Worm (Caenorhabditis elegans) whole organism, young adult: ENCODE measurements around the gene egg-3.

ENCODE experiments used
- D2030.7 ChIP-seq: fragments of 200-800 bp; sonication (Bioruptor generic); IDR thresholded peaks from 2 replicates; pipeline ENCODE4 v1.3.6; 2022; ENCODE audit warnings: missing genetic modification reagents, missing genetic modification characterization, missing compliant biosample characterization
- F52B5.7 ChIP-seq: sonication (generic microtip); optimal IDR thresholded peaks from 2 replicates; lab custom pipeline; 2016; ENCODE audit warnings: mild to moderate bottlenecking, missing genetic modification characterization, missing compliant biosample characterization
- F57C9.4 ChIP-seq: sonication (generic microtip); optimal IDR thresholded peaks from 2 replicates; lab custom pipeline; 2017; ENCODE audit warnings: mild to moderate bottlenecking, missing genetic modification characterization, missing compliant biosample characterization
- Y53G8AR.9 ChIP-seq: fragments of 200-800 bp; sonication (Bioruptor generic); conservative IDR thresholded peaks from 2 replicates; pipeline ENCODE4 v1.3.6; 2022; ENCODE audit warnings: missing genetic modification reagents, missing genetic modification characterization, missing compliant biosample characterization
- Y56A3A.18 ChIP-seq: fragments of 200-800 bp; sonication (Bioruptor generic); IDR thresholded peaks from 2 replicates; pipeline ENCODE4 v1.3.6; 2022; ENCODE audit warnings: missing genetic modification reagents, missing genetic modification characterization, missing compliant biosample characterization
- Y67H2A.10 ChIP-seq: fragments of 200-800 bp; sonication (Bioruptor generic); conservative IDR thresholded peaks from 2 replicates; pipeline ENCODE4 v1.3.6; 2022; ENCODE audit warnings: missing genetic modification reagents, missing genetic modification characterization, missing compliant biosample characterization
- akir-1 ChIP-seq: fragments of 200-800 bp; sonication (Bioruptor generic); optimal IDR thresholded peaks from 2 replicates; lab custom pipeline; 2018; ENCODE audit warnings: mild to moderate bottlenecking, missing genetic modification characterization, moderate library complexity, missing compliant biosample characterization
- ama-1 ChIP-seq, 3 experiments: fragments of 150-350 bp in 1 of 3; sonication (generic microtip) in 2 of 3; optimal IDR thresholded peaks; 2 replicates each; lab custom pipeline; 2014 to 2018; ENCODE audit warnings: missing biosample characterization in 2 of 3, missing genetic modification characterization in 2 of 3, missing genetic modification reagents in 2 of 3
- aptf-2 ChIP-seq: fragments of 200-800 bp; sonication (Bioruptor generic); conservative IDR thresholded peaks from 2 replicates; pipeline ENCODE4 v1.3.6; 2022; ENCODE audit warnings: missing genetic modification reagents, missing genetic modification characterization, missing compliant biosample characterization
- aptf-3 ChIP-seq: fragments of 200-800 bp; sonication (Bioruptor generic); IDR thresholded peaks from 2 replicates; pipeline ENCODE4 v1.3.6; 2022; ENCODE audit warnings: missing genetic modification characterization, missing compliant biosample characterization
- athp-1 ChIP-seq: sonication (generic microtip); optimal IDR thresholded peaks from 2 replicates; lab custom pipeline; 2017; ENCODE audit warnings: mild to moderate bottlenecking, missing genetic modification characterization, missing compliant biosample characterization
- attf-5 ChIP-seq: fragments of 200-800 bp; sonication (Bioruptor generic); optimal IDR thresholded peaks from 2 replicates; lab custom pipeline; 2018; ENCODE audit warnings: mild to moderate bottlenecking, missing genetic modification characterization, missing compliant biosample characterization
- ceh-40 ChIP-seq: fragments of 200-800 bp; sonication (Bioruptor generic); IDR thresholded peaks from 2 replicates; pipeline ENCODE4 v1.3.6; 2022; ENCODE audit warnings: missing genetic modification characterization, missing compliant biosample characterization
- ceh-58 ChIP-seq: fragments of 200-800 bp; sonication (Bioruptor generic); IDR thresholded peaks from 2 replicates; pipeline ENCODE4 v1.3.6; 2022; ENCODE audit warnings: missing genetic modification characterization, missing compliant biosample characterization
- chd-7 ChIP-seq: sonication (generic microtip); optimal IDR thresholded peaks from 2 replicates; lab custom pipeline; 2016; ENCODE audit warnings: mild to moderate bottlenecking, missing genetic modification characterization, moderate library complexity, missing compliant biosample characterization
- dpff-1 ChIP-seq: sonication (generic microtip); optimal IDR thresholded peaks from 2 replicates; lab custom pipeline; 2017; ENCODE audit warnings: mild to moderate bottlenecking, missing genetic modification characterization, missing compliant biosample characterization
- dpl-1 ChIP-seq: fragments of 150-350 bp; optimal IDR thresholded peaks from 2 replicates; lab custom pipeline; 2014; ENCODE audit warnings: missing biosample characterization, missing genetic modification reagents, missing genetic modification characterization
- efl-1 ChIP-seq: fragments of 150-350 bp; optimal IDR thresholded peaks from 2 replicates; lab custom pipeline; 2014; ENCODE audit warnings: missing biosample characterization, missing genetic modification reagents, missing genetic modification characterization
- egl-18 ChIP-seq: fragments of 200-800 bp; sonication (Bioruptor generic); IDR thresholded peaks from 2 replicates; pipeline ENCODE4 v1.3.6; 2022; ENCODE audit warnings: missing genetic modification reagents, missing genetic modification characterization, missing compliant biosample characterization
- egrh-3 ChIP-seq: fragments of 200-800 bp; sonication (Bioruptor generic); IDR thresholded peaks from 2 replicates; pipeline ENCODE4 v1.3.6; 2022; ENCODE audit warnings: missing genetic modification reagents, missing genetic modification characterization, missing compliant biosample characterization
- ekl-4 ChIP-seq: fragments of 200-800 bp; sonication (Bioruptor generic); IDR thresholded peaks from 2 replicates; pipeline ENCODE4 v1.3.6; 2022; ENCODE audit warnings: missing genetic modification reagents, missing genetic modification characterization, missing compliant biosample characterization
- hlh-26 ChIP-seq: fragments of 200-800 bp; sonication (Bioruptor generic); conservative IDR thresholded peaks from 2 replicates; pipeline ENCODE4 v1.3.6; 2022; ENCODE audit warnings: missing genetic modification reagents, missing genetic modification characterization, missing compliant biosample characterization
- hmg-1.2 ChIP-seq: fragments of 200-800 bp; sonication (Bioruptor generic); IDR thresholded peaks from 2 replicates; pipeline ENCODE4 v1.3.6; 2022; ENCODE audit warnings: missing genetic modification reagents, missing genetic modification characterization, missing compliant biosample characterization
- hmg-20 ChIP-seq: fragments of 200-800 bp; sonication (Bioruptor generic); IDR thresholded peaks from 2 replicates; pipeline ENCODE4 v1.3.6; 2022; ENCODE audit warnings: missing genetic modification reagents, missing genetic modification characterization, missing compliant biosample characterization
- hrde-1 ChIP-seq: sonication (generic microtip); optimal IDR thresholded peaks from 2 replicates; lab custom pipeline; 2016; ENCODE audit warnings: missing genetic modification characterization, mild to moderate bottlenecking, missing compliant biosample characterization, moderate library complexity, missing genotype, missing genetic modification reagents, borderline replicate concordance
- lag-1 ChIP-seq: fragments of 200-800 bp; sonication (Bioruptor generic); IDR thresholded peaks from 2 replicates; pipeline ENCODE4 v1.3.6; 2022; ENCODE audit warnings: missing genetic modification reagents, missing genetic modification characterization, missing compliant biosample characterization
- let-607 ChIP-seq, 2 experiments: fragments of 200-800 bp in 1 of 2; sonication (Bioruptor generic) in 1 of 2; sonication (generic microtip) in 1 of 2; optimal IDR thresholded peaks; 2 replicates each; lab custom pipeline; 2016 to 2018; ENCODE audit warnings: mild to moderate bottlenecking in 2 of 2, missing compliant biosample characterization in 2 of 2, missing genetic modification characterization in 2 of 2, moderate library complexity in 2 of 2, missing genotype in 1 of 2
- lin-54 ChIP-seq: fragments of 200-800 bp; sonication (Bioruptor generic); optimal IDR thresholded peaks from 2 replicates; lab custom pipeline; 2018; ENCODE audit warnings: mild to moderate bottlenecking, missing genetic modification characterization, missing compliant biosample characterization
- lsl-1 ChIP-seq: fragments of 200-800 bp; sonication (Bioruptor generic); optimal IDR thresholded peaks from 2 replicates; lab custom pipeline; 2018; ENCODE audit warnings: mild to moderate bottlenecking, missing genetic modification characterization, moderate library complexity, missing compliant biosample characterization
- lsy-27 ChIP-seq: sonication (generic microtip); optimal IDR thresholded peaks from 2 replicates; lab custom pipeline; 2017; ENCODE audit warnings: missing genetic modification characterization, mild to moderate bottlenecking, missing compliant biosample characterization, antibody characterized with exemption, missing genotype, borderline replicate concordance; ENCODE audit not compliant: insufficient read depth
- nfyb-1 ChIP-seq: fragments of 200-800 bp; sonication (Bioruptor generic); IDR thresholded peaks from 2 replicates; pipeline ENCODE4 v1.3.6; 2022; ENCODE audit warnings: missing genetic modification reagents, missing genetic modification characterization, missing compliant biosample characterization
- nhr-90 ChIP-seq: sonication (generic microtip); optimal IDR thresholded peaks from 2 replicates; lab custom pipeline; 2016; ENCODE audit warnings: missing genotype, mild to moderate bottlenecking, missing genetic modification characterization, missing compliant biosample characterization
- pha-4 ChIP-seq: fragments of 150-350 bp; sonication (generic microtip); optimal IDR thresholded peaks from 2 replicates; lab custom pipeline; 2014; ENCODE audit warnings: missing biosample characterization, missing genetic modification reagents, missing genetic modification characterization
- repo-1 ChIP-seq: sonication (generic microtip); optimal IDR thresholded peaks from 2 replicates; lab custom pipeline; 2017; ENCODE audit warnings: mild to moderate bottlenecking, missing genetic modification characterization, missing compliant biosample characterization
- snpc-1.1 ChIP-seq: sonication (generic microtip); optimal IDR thresholded peaks from 2 replicates; lab custom pipeline; 2017; ENCODE audit warnings: missing genetic modification characterization, mild to moderate bottlenecking, missing compliant biosample characterization, antibody characterized with exemption, moderate library complexity, missing genotype, missing genetic modification reagents; ENCODE audit not compliant: insufficient read depth
- tlf-1 ChIP-seq: fragments of 200-800 bp; sonication (Bioruptor generic); optimal IDR thresholded peaks from 2 replicates; lab custom pipeline; 2018; ENCODE audit warnings: mild to moderate bottlenecking, missing genetic modification characterization, missing compliant biosample characterization
- xnd-1 ChIP-seq: sonication (generic microtip); optimal IDR thresholded peaks from 2 replicates; lab custom pipeline; 2016; ENCODE audit warnings: missing genotype, missing genetic modification reagents, missing genetic modification characterization, missing compliant biosample characterization
- zim-3 ChIP-seq: sonication (generic microtip); optimal IDR thresholded peaks from 2 replicates; lab custom pipeline; 2017; ENCODE audit warnings: mild to moderate bottlenecking, missing genetic modification characterization, moderate library complexity, missing compliant biosample characterization
- ztf-18 ChIP-seq: sonication (generic microtip); optimal IDR thresholded peaks from 2 replicates; lab custom pipeline; 2016; ENCODE audit warnings: missing genotype, mild to moderate bottlenecking, missing genetic modification characterization, missing compliant biosample characterization
- ztf-22 ChIP-seq: fragments of 200-800 bp; sonication (Bioruptor generic); optimal IDR thresholded peaks from 2 replicates; lab custom pipeline; 2018; ENCODE audit warnings: mild to moderate bottlenecking, missing genetic modification characterization, moderate library complexity, missing compliant biosample characterization
- ztf-3 ChIP-seq: fragments of 200-800 bp; sonication (Bioruptor generic); optimal IDR thresholded peaks from 2 replicates; lab custom pipeline; 2018; ENCODE audit warnings: mild to moderate bottlenecking, missing genetic modification characterization, missing compliant biosample characterization

The egg-3 gene

ce11 chrII:10895959-10896358 is 11.7 kb upstream of the egg-3 start:
- no peak for TF ChIP-seq let-607 (tag; optimal IDR thresholded peaks at IDR 0.05; lab: Kevin White, UChicago)
- TF ChIP-seq akir-1 = no peak
- TF ChIP-seq hmg-20 = no peak
- TF ChIP-seq aptf-3 (GFP tag; lab: Robert Waterston, UW) = no peak
- no peak for TF ChIP-seq dpl-1
- TF ChIP-seq lin-54 (GFP tag; lab: Kevin White, UChicago) = no peak
- TF ChIP-seq ama-1 (optimal IDR thresholded peaks at IDR 0.05; lab: Kevin White, UChicago) = no peak
- no peak for TF ChIP-seq ama-1 (GFP tag; optimal IDR thresholded peaks at IDR 0.05; lab: Kevin White, UChicago)
- no peak for TF ChIP-seq Y56A3A.18 (GFP tag; lab: Robert Waterston, UW)
- no peak for TF ChIP-seq Y53G8AR.9 (GFP tag; lab: Robert Waterston, UW)
- no peak for TF ChIP-seq D2030.7 (GFP tag; lab: Robert Waterston, UW)

- TF ChIP-seq zim-3 (tag; lab: Kevin White, UChicago) (no peak), lsl-1 (GFP tag; lab: Kevin White, UChicago) (no peak), hmg-1.2 (GFP tag; lab: Robert Waterston, UW) (no peak), egl-18 (GFP tag; lab: Robert Waterston, UW) (no peak), egrh-3 (GFP tag; lab: Robert Waterston, UW) (no peak), Y56A3A.18 (GFP tag; lab: Robert Waterston, UW) (no peak), ztf-22 (GFP tag; lab: Kevin White, UChicago) (no peak), repo-1 (tag; lab: Kevin White, UChicago) (no peak), nfyb-1 (no peak), hlh-26 (GFP tag; lab: Robert Waterston, UW) (no peak), snpc-1.1 (tag; lab: Kevin White, UChicago) (no peak), attf-5 (no peak), dpff-1 (tag; lab: Kevin White, UChicago) (no peak), F52B5.7 (tag; lab: Kevin White, UChicago) (no peak), nhr-90 (tag; lab: Kevin White, UChicago) (no peak), aptf-2 (GFP tag; lab: Robert Waterston, UW) (no peak), xnd-1 (no peak)
Observed at ce11 chrII:10894996-10895395, 10.8 kb upstream of the egg-3 start, which contains the start of gene sra-10. Gene sra-10, minus strand, starts transcription at chrII:10895096.

ce11 chrII:10888979-10889378 is 4.7 kb upstream of the egg-3 start, which contains the start of gene ptr-8:
Gene ptr-8, plus strand, starts transcription at chrII:10889279.
- TF ChIP-seq zim-3 (tag; lab: Kevin White, UChicago) (no peak), ama-1 (optimal IDR thresholded peaks at IDR 0.05; lab: Kevin White, UChicago) (no peak), ama-1 (GFP tag; optimal IDR thresholded peaks at IDR 0.05; lab: Kevin White, UChicago) (no peak), Y67H2A.10 (GFP tag; lab: Robert Waterston, UW) (no peak), athp-1 (tag; lab: Kevin White, UChicago) (no peak), pha-4 (no peak), snpc-1.1 (tag; lab: Kevin White, UChicago) (no peak), tlf-1 (GFP tag; lab: Kevin White, UChicago) (no peak), ceh-58 (GFP tag; lab: Robert Waterston, UW) (no peak), efl-1 (GFP tag; lab: Kevin White, UChicago) (no peak), dpff-1 (tag; lab: Kevin White, UChicago) (no peak), lag-1 (GFP tag; lab: Robert Waterston, UW) (no peak), hrde-1 (tag; lab: Kevin White, UChicago) (no peak), lsy-27 (tag; lab: Kevin White, UChicago) (no peak), ceh-40 (GFP tag; lab: Robert Waterston, UW) (no peak), ekl-4 (GFP tag; lab: Robert Waterston, UW) (no peak), ztf-3 (GFP tag; lab: Kevin White, UChicago) (no peak), chd-7 (tag; lab: Kevin White, UChicago) (no peak), attf-5 (no peak), ztf-18 (no peak), F57C9.4 (tag; lab: Kevin White, UChicago) (no peak)
